Worm (Caenorhabditis elegans) whole organism, mixed stage, embryonic: ENCODE results near the gene BE10.4.

Source experiments
- blmp-1 ChIP-seq: fragments of 150-350 bp; optimal IDR thresholded peaks from 2 replicates; lab custom pipeline; 2014; ENCODE audit warnings: missing biosample characterization, missing genetic modification characterization
- ceh-39 ChIP-seq: fragments of 150-350 bp; optimal IDR thresholded peaks from 2 replicates; lab custom pipeline; 2014; ENCODE audit warnings: missing biosample characterization, missing genetic modification characterization
- elt-3 ChIP-seq: fragments of 150-350 bp; optimal IDR thresholded peaks from 2 replicates; lab custom pipeline; 2014; ENCODE audit warnings: missing biosample characterization, missing genetic modification characterization
- lsy-2 ChIP-seq: fragments of 150-350 bp; optimal IDR thresholded peaks from 2 replicates; lab custom pipeline; 2014; ENCODE audit warnings: missing biosample characterization, missing genetic modification characterization
- nhr-237 ChIP-seq: fragments of 150-350 bp; optimal IDR thresholded peaks from 2 replicates; lab custom pipeline; 2014; ENCODE audit warnings: missing biosample characterization, missing genetic modification characterization
- nhr-28 ChIP-seq: fragments of 150-350 bp; optimal IDR thresholded peaks from 2 replicates; lab custom pipeline; 2014; ENCODE audit warnings: missing biosample characterization, missing genetic modification characterization
- pha-4 ChIP-seq: fragments of 150-350 bp; optimal IDR thresholded peaks from 2 replicates; lab custom pipeline; 2018; ENCODE audit warnings: missing biosample characterization, missing genetic modification reagents, missing genetic modification characterization
- snpc-4 ChIP-seq: fragments of 150-350 bp; optimal IDR thresholded peaks from 2 replicates; lab custom pipeline; 2014; ENCODE audit warnings: missing biosample characterization, missing genetic modification characterization
- ztf-11 ChIP-seq: fragments of 150-350 bp; optimal IDR thresholded peaks from 2 replicates; lab custom pipeline; 2014; ENCODE audit warnings: missing biosample characterization, missing genetic modification characterization

- no peak for TF ChIP-seq blmp-1 (tag; lab: Kevin White, UChicago)
- no peak for TF ChIP-seq nhr-28 (tag; lab: Kevin White, UChicago)
- no peak for TF ChIP-seq elt-3 (tag; lab: Kevin White, UChicago)
- TF ChIP-seq nhr-237 (tag; lab: Kevin White, UChicago) = no peak
- no peak for TF ChIP-seq pha-4
- TF ChIP-seq ztf-11 (tag; lab: Kevin White, UChicago) = no peak
- no peak for TF ChIP-seq snpc-4 (tag; lab: Kevin White, UChicago)
- TF ChIP-seq lsy-2 (tag; lab: Kevin White, UChicago) = no peak
- no peak for TF ChIP-seq ceh-39 (tag; lab: Kevin White, UChicago)
Observed at ce11 chrIII:12838299-12838698, 25.0 kb downstream of the BE10.4 start.
